Worm (Caenorhabditis elegans) whole organism, mixed stage, embryonic: ENCODE data around the gene try-11.
A peak's percentile ranks its signal among the peaks of the same experiment; 100 is the strongest.

Experiments used
- M03D4.4 ChIP-seq: sonication (generic microtip); optimal IDR thresholded peaks from 2 replicates; lab custom pipeline; 2017; ENCODE audit warnings: mild to moderate bottlenecking, missing genetic modification characterization, missing compliant biosample characterization
- bed-3 ChIP-seq: fragments of 200-800 bp; sonication (Bioruptor generic); optimal IDR thresholded peaks from 3 replicates; lab custom pipeline; 2018; ENCODE audit warnings: mild to moderate bottlenecking, missing genetic modification characterization, moderate library complexity, missing compliant biosample characterization
- blmp-1 ChIP-seq: fragments of 150-350 bp; optimal IDR thresholded peaks from 2 replicates; lab custom pipeline; 2014; ENCODE audit warnings: missing biosample characterization, missing genetic modification characterization
- ceh-39 ChIP-seq: fragments of 150-350 bp; optimal IDR thresholded peaks from 2 replicates; lab custom pipeline; 2014; ENCODE audit warnings: missing biosample characterization, missing genetic modification characterization
- ceh-43 ChIP-seq: fragments of 200-800 bp; sonication (Bioruptor generic); optimal IDR thresholded peaks from 2 replicates; lab custom pipeline; 2018; ENCODE audit warnings: mild to moderate bottlenecking, missing genetic modification characterization, moderate library complexity, missing compliant biosample characterization
- ceh-83 ChIP-seq: fragments of 200-800 bp; sonication (Bioruptor generic); optimal IDR thresholded peaks from 2 replicates; lab custom pipeline; 2018; ENCODE audit warnings: mild to moderate bottlenecking, missing genetic modification characterization, missing compliant biosample characterization
- ces-1 ChIP-seq: fragments of 150-350 bp; optimal IDR thresholded peaks from 2 replicates; lab custom pipeline; 2014; ENCODE audit warnings: missing biosample characterization, missing genetic modification reagents, missing genetic modification characterization
- elt-1 ChIP-seq: sonication (generic microtip); optimal IDR thresholded peaks from 2 replicates; lab custom pipeline; 2017; ENCODE audit warnings: missing genetic modification characterization, mild to moderate bottlenecking, missing compliant biosample characterization, antibody characterized with exemption, moderate library complexity, borderline replicate concordance; ENCODE audit not compliant: insufficient read depth
- flh-1 ChIP-seq: fragments of 200-800 bp; sonication (Bioruptor generic); optimal IDR thresholded peaks from 2 replicates; lab custom pipeline; 2018; ENCODE audit warnings: mild to moderate bottlenecking, missing genetic modification characterization, moderate library complexity, missing compliant biosample characterization
- ham-2 ChIP-seq: fragments of 200-800 bp; sonication (Bioruptor generic); optimal IDR thresholded peaks from 2 replicates; lab custom pipeline; 2018; ENCODE audit warnings: mild to moderate bottlenecking, missing genetic modification characterization, missing compliant biosample characterization
- lin-13 ChIP-seq: fragments of 150-350 bp; optimal IDR thresholded peaks from 2 replicates; lab custom pipeline; 2014; ENCODE audit warnings: missing biosample characterization, missing genetic modification characterization
- lin-32 ChIP-seq: fragments of 200-800 bp; sonication (Bioruptor generic); optimal IDR thresholded peaks from 2 replicates; lab custom pipeline; 2018; ENCODE audit warnings: mild to moderate bottlenecking, missing genetic modification characterization, missing compliant biosample characterization
- lsy-2 ChIP-seq: fragments of 150-350 bp; optimal IDR thresholded peaks from 2 replicates; lab custom pipeline; 2014; ENCODE audit warnings: missing biosample characterization, missing genetic modification characterization
- mab-5 ChIP-seq: fragments of 150-350 bp; optimal IDR thresholded peaks from 2 replicates; lab custom pipeline; 2014; ENCODE audit warnings: missing biosample characterization, missing genetic modification characterization
- mep-1 ChIP-seq: fragments of 150-350 bp; optimal IDR thresholded peaks from 2 replicates; lab custom pipeline; 2017; ENCODE audit warnings: missing biosample characterization, missing genetic modification reagents, missing genetic modification characterization, inconsistent platforms
- mls-2 ChIP-seq: sonication (generic microtip); optimal IDR thresholded peaks from 2 replicates; lab custom pipeline; 2016; ENCODE audit warnings: mild to moderate bottlenecking, missing genetic modification characterization, moderate library complexity, missing compliant biosample characterization
- nhr-12 ChIP-seq: fragments of 150-350 bp; optimal IDR thresholded peaks from 2 replicates; lab custom pipeline; 2014; ENCODE audit warnings: missing biosample characterization, missing genetic modification characterization
- nhr-2 ChIP-seq: fragments of 150-350 bp; optimal IDR thresholded peaks from 2 replicates; lab custom pipeline; 2014; ENCODE audit warnings: missing biosample characterization, missing genetic modification characterization
- nhr-237 ChIP-seq: fragments of 150-350 bp; optimal IDR thresholded peaks from 2 replicates; lab custom pipeline; 2014; ENCODE audit warnings: missing biosample characterization, missing genetic modification characterization
- nhr-28 ChIP-seq: fragments of 150-350 bp; optimal IDR thresholded peaks from 2 replicates; lab custom pipeline; 2014; ENCODE audit warnings: missing biosample characterization, missing genetic modification characterization
- nhr-76 ChIP-seq: sonication (generic microtip); optimal IDR thresholded peaks from 2 replicates; lab custom pipeline; 2017; ENCODE audit warnings: missing biosample characterization, missing genetic modification characterization
- pha-4 ChIP-seq: fragments of 150-350 bp; optimal IDR thresholded peaks from 2 replicates; lab custom pipeline; 2018; ENCODE audit warnings: missing biosample characterization, missing genetic modification reagents, missing genetic modification characterization
- sem-2 ChIP-seq: fragments of 200-800 bp; sonication (Bioruptor generic); optimal IDR thresholded peaks from 2 replicates; lab custom pipeline; 2018; ENCODE audit warnings: mild to moderate bottlenecking, missing genetic modification characterization, missing compliant biosample characterization
- snpc-4 ChIP-seq: fragments of 150-350 bp; optimal IDR thresholded peaks from 2 replicates; lab custom pipeline; 2014; ENCODE audit warnings: missing biosample characterization, missing genetic modification characterization
- sptf-1 ChIP-seq: sonication (generic microtip); optimal IDR thresholded peaks from 2 replicates; lab custom pipeline; 2017; ENCODE audit warnings: mild to moderate bottlenecking, missing genetic modification characterization, moderate library complexity, missing compliant biosample characterization
- tbx-8 ChIP-seq: fragments of 200-800 bp; sonication (Bioruptor generic); optimal IDR thresholded peaks from 2 replicates; lab custom pipeline; 2018; ENCODE audit warnings: mild to moderate bottlenecking, missing genetic modification characterization, moderate library complexity, missing compliant biosample characterization
- unc-120 ChIP-seq: sonication (generic microtip); optimal IDR thresholded peaks from 2 replicates; lab custom pipeline; 2017; ENCODE audit warnings: missing genetic modification characterization, missing compliant biosample characterization; ENCODE audit not compliant: poor library complexity, severe bottlenecking
- unc-39 ChIP-seq: fragments of 150-350 bp; optimal IDR thresholded peaks from 2 replicates; lab custom pipeline; 2014; ENCODE audit warnings: missing biosample characterization, missing genetic modification characterization
- zip-8 ChIP-seq: fragments of 150-350 bp; optimal IDR thresholded peaks from 2 replicates; lab custom pipeline; 2014; ENCODE audit warnings: missing biosample characterization, missing genetic modification characterization
- ztf-11 ChIP-seq: fragments of 150-350 bp; optimal IDR thresholded peaks from 2 replicates; lab custom pipeline; 2014; ENCODE audit warnings: missing biosample characterization, missing genetic modification characterization

try-11 gene

DNA sequence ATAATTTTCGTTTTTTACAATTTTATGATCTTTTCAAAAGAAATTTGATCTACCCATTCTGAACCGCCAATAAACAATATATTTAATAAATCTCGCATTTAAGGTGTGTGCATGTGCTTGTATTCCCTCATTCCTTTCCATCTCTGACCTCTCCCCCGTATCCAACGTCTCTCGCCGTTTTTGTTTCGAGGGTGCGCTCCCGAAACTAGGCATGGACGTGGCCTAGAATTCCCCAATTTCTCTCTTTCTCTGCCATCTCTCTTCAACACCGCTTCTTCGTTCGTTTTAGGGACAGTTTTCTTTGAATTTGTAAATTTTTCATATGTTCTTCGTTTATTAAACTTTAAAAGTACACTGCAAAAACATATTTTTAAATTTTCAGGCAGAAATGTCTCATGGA lies 14.0 kb downstream of the try-11 start, which contains the start of gene F25E5.1 (continued):
- no peak for TF ChIP-seq sem-2 (GFP tag; lab: Kevin White, UChicago)
- no peak for TF ChIP-seq ztf-11 (tag; lab: Kevin White, UChicago)
- peak; percentile 44 for TF ChIP-seq pha-4
- no peak for TF ChIP-seq bed-3 (GFP tag; lab: Kevin White, UChicago)
- peak; percentile 59 for TF ChIP-seq mep-1 (tag; lab: Kevin White, UChicago)
- TF ChIP-seq M03D4.4 = peak; percentile 37
- TF ChIP-seq zip-8 (tag; lab: Kevin White, UChicago) = no peak
- peak; percentile 31 for TF ChIP-seq nhr-237 (tag; lab: Kevin White, UChicago)
- no peak for TF ChIP-seq nhr-28
- TF ChIP-seq nhr-12 (tag; lab: Kevin White, UChicago) = no peak

ce11 chrV:7472815-7473214 lies 21.3 kb downstream of the try-11 start, which contains the start of gene str-28:
Gene str-28, minus strand, starts transcription at chrV:7472915.
- TF ChIP-seq nhr-2 (tag; lab: Kevin White, UChicago) = no peak
- TF ChIP-seq tbx-8 = no peak
- no peak for TF ChIP-seq pha-4
- no peak for TF ChIP-seq snpc-4 (tag; lab: Kevin White, UChicago)
- TF ChIP-seq unc-39 (tag; lab: Kevin White, UChicago) = no peak
- TF ChIP-seq, all 35 proteins: peak for 0

- TF ChIP-seq lsy-2 (tag; lab: Kevin White, UChicago) (no peak), blmp-1 (tag; lab: Kevin White, UChicago) (no peak), flh-1 (no peak), ham-2 (GFP tag; lab: Kevin White, UChicago) (no peak)
- TF ChIP-seq, all 35 proteins: peak for 0
These were observed 25.2 kb downstream of the try-11 start, which contains the start of gene srh-125 for ce11 chrV:7476766-7477165. Gene srh-125, minus strand, starts transcription at chrV:7476866.

DNA sequence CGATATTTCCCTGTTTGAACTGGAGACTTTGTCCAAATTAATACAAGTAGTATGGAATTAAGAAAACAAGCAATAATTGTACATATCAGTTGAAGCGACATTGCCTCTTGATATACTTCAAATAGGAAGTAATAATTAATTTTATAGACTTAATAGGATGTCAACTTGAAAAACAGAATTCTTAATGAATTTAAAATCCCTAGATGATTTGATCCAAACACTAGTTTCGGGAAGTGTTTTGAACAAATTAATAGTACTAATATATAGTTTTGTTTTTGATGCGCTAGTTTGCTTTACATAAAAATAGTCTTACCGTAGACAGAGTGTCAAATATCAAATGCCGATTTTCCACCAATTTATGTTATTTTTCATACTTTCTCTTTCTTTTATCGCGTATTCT lies 26.9 kb downstream of the try-11 start, which contains the start of gene str-190:
Gene str-190 (minus strand): TSS at position 101 of the 400 bp plus-strand sequence.
- TF ChIP-seq nhr-237 (tag; lab: Kevin White, UChicago) = no peak
- no peak for TF ChIP-seq nhr-28
- no peak for TF ChIP-seq sem-2 (GFP tag; lab: Kevin White, UChicago)
- no peak for TF ChIP-seq lsy-2 (tag; lab: Kevin White, UChicago)
- no peak for TF ChIP-seq elt-1
- no peak for TF ChIP-seq mab-5 (tag; lab: Kevin White, UChicago)
- TF ChIP-seq lin-32 (GFP tag; lab: Kevin White, UChicago) = no peak

DNA sequence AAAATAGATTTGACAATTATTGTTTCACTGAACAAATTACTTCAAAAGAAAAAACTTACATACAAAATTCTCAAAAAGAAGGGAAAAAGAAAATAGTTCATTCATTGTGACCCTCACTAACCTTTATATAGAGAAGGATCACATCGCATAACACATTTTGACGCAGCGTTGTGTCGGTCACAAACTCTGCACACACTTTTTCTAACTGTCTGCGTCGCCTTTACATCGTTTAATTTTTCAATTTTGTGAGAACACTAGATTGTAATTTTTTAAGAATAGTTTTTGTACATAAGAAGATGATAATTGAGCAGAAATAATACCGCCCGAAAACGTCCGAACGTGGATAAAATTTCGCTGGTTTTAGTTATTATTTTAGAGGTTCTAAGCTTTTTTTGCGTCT lies 29.4 kb downstream of the try-11 start, which contains the start of gene C18B10.6:
Gene C18B10.6 (minus strand): TSS at position 101 of the 400 bp plus-strand sequence.
- TF ChIP-seq lsy-2 (tag; lab: Kevin White, UChicago) = no peak
- TF ChIP-seq blmp-1 (tag; lab: Kevin White, UChicago) = no peak
- TF ChIP-seq unc-39 (tag; lab: Kevin White, UChicago) = no peak
- no peak for TF ChIP-seq snpc-4 (tag; lab: Kevin White, UChicago)
- no peak for TF ChIP-seq lin-13 (tag; lab: Kevin White, UChicago)

DNA sequence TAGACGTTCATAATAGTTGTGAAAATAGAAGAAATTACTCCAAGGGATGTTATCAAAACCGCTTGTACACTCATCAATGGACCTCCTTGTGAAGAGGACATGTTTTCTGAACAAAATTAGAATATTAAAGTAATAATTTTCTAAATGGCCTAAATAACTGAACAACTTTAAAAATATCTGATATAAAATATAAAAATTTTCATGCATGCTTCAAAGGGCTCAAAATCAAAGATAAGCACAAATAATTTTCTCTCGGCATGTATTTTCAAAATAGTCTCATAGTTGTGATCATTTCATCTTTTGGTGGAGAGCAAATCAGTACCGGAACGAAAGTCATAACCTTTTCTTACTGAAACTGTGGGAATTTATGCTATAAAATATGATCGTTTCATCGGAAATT lies 33.5 kb downstream of the try-11 start, which contains the start of gene srbc-8:
Gene srbc-8 (minus strand): TSS at position 101 of the 400 bp plus-strand sequence.
- no peak for TF ChIP-seq mab-5 (tag; lab: Kevin White, UChicago)
- no peak for TF ChIP-seq ces-1
- no peak for TF ChIP-seq nhr-28
- TF ChIP-seq unc-120 (tag; lab: Kevin White, UChicago) = no peak
- no peak for TF ChIP-seq mls-2 (tag; lab: Kevin White, UChicago)
- no peak for TF ChIP-seq snpc-4 (tag; lab: Kevin White, UChicago)
- TF ChIP-seq ceh-83 (GFP tag; lab: Kevin White, UChicago) = no peak
- no peak for TF ChIP-seq nhr-76
- TF ChIP-seq ham-2 (GFP tag; lab: Kevin White, UChicago) = no peak
- TF ChIP-seq ceh-43 (GFP tag; lab: Kevin White, UChicago) = no peak
- no peak for TF ChIP-seq sptf-1 (tag; lab: Kevin White, UChicago)
- no peak for TF ChIP-seq ztf-11 (tag; lab: Kevin White, UChicago)
- no peak for TF ChIP-seq nhr-237 (tag; lab: Kevin White, UChicago)
- TF ChIP-seq elt-1 = no peak
- TF ChIP-seq ceh-39 (tag; lab: Kevin White, UChicago) = no peak
- no peak for TF ChIP-seq nhr-2 (tag; lab: Kevin White, UChicago)
- no peak for TF ChIP-seq mep-1 (tag; lab: Kevin White, UChicago)
- TF ChIP-seq tbx-8 = no peak
- TF ChIP-seq, all 35 proteins: peak for 0
